Worm (Caenorhabditis elegans) whole organism, L4/young adult: ENCODE data around the gene AH9.3.

Source experiments
- W03F9.2 ChIP-seq: fragments of 150-350 bp; optimal IDR thresholded peaks from 2 replicates; lab custom pipeline; 2014; ENCODE audit warnings: missing biosample characterization, missing genetic modification characterization
- dao-5 ChIP-seq: sonication (generic microtip); optimal IDR thresholded peaks from 2 replicates; lab custom pipeline; 2016; ENCODE audit warnings: missing genotype, missing genetic modification characterization, moderate library complexity, missing compliant biosample characterization
- him-1 ChIP-seq: sonication (generic microtip); optimal IDR thresholded peaks from 2 replicates; lab custom pipeline; 2016; ENCODE audit warnings: missing genotype, missing genetic modification reagents, missing genetic modification characterization, missing compliant biosample characterization

Gene AH9.3

DNA sequence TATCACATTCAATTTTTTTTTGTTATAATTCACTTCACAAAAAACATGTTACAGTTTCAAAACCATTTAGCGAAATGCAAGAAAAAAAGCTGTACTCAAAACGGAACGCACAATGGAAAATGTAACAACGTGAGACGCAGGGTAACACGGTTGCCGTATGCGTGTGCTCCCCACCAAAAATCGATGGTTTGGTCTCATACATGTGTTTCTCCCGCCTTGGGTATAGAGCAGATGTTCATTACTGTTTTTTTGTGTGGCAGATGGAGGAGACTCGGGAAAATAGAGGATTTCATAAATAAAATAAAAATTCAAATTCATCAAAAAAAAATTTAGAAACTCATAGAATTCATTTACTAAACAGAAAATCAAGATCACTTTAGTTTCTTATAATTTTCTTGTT lies at the start of gene AH9.3:
Gene AH9.3 (minus strand): TSS at position 101 of the 400 bp plus-strand sequence.
- TF ChIP-seq dao-5 (tag; lab: Kevin White, UChicago) = no peak
- TF ChIP-seq W03F9.2 (tag; lab: Kevin White, UChicago) = no peak
- TF ChIP-seq him-1 (tag; lab: Kevin White, UChicago) = no peak

DNA sequence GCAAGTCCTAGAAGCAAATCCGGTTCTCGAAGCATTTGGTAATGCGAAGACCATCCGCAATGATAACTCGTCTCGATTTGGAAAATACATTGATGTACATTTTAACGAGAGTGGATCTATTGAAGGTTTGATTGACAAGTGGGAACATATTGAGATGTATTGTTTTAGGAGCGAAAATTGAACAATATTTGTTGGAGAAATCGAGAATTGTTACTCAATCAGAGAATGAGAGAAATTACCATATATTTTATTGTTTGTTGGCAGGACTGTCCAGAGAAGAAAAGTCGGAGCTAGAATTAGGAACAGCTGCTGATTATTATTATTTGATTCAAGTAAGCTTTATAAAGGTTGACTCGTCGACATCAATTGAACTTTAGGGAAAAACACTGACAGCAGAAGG lies 43.6 kb upstream of the AH9.3 start:
- TF ChIP-seq W03F9.2 (tag; lab: Kevin White, UChicago) (no peak), dao-5 (tag; lab: Kevin White, UChicago) (no peak), him-1 (tag; lab: Kevin White, UChicago) (no peak)

DNA sequence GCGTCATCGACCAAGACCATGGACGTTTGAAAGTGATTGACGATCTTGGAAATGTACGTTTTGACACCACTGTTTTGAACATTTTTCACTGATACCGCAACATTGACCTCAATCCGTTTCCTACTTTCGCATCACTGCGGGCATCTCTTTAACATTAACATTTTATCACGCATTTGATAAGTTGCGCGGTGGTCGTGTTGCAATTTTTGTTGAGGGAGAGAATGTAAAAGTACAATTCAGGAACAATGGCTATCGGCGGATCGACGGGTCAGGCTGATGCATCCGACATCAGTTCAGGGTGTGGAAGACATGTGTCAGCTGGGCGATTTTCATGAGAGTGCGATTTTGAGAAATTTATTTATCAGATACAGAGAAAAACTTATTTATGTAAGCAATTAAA lies 42.4 kb upstream of the AH9.3 start:
- TF ChIP-seq dao-5 (tag; lab: Kevin White, UChicago) = no peak
- no peak for TF ChIP-seq him-1 (tag; lab: Kevin White, UChicago)
- no peak for TF ChIP-seq W03F9.2 (tag; lab: Kevin White, UChicago)

DNA sequence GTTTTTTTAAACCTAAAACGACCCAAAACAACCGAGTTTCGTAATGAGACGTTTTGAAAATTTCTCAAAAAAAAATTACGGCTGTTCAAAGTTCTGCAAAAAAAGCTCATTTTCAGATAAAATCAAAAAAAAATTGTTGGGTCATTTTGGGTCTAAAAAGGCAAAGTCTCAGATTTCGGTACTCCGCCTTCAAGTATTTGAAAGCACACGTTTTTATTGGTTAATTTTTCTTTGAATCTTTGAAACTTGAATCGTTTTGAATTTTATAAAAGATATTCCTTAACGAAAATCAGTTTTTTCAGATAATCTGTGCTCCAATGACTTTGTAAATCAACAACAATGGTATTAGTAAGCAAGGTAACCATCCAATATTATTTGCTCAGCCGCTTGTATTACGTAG lies 41.9 kb upstream of the AH9.3 start, which contains the start of gene hum-6:
Gene hum-6 (plus strand): TSS at position 301 of the 400 bp plus-strand sequence.
- no peak for TF ChIP-seq W03F9.2 (tag; lab: Kevin White, UChicago)
- TF ChIP-seq dao-5 (tag; lab: Kevin White, UChicago) = no peak
- no peak for TF ChIP-seq him-1 (tag; lab: Kevin White, UChicago)

DNA sequence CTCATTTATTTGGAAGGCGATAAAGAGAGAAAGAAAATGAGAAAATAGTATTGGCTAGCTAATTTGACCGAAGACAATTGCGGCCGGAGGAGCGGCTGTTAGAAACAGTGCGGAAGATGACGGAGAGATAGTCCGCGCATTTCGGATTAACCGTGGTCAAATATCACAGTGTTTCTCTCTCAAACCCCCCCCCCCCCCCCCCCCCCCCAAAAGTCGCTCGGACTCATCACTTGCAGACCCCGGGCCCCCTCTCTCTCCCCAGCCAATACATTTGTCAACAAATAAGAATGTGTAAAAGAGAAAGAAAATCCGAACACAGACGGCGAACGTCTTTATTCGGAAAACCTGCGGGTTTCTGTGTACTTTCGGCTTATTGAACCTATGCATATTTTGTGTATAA lies 40.9 kb upstream of the AH9.3 start:
- TF ChIP-seq dao-5 (tag; lab: Kevin White, UChicago) (no peak), him-1 (tag; lab: Kevin White, UChicago) (no peak), W03F9.2 (tag; lab: Kevin White, UChicago) (no peak)

DNA sequence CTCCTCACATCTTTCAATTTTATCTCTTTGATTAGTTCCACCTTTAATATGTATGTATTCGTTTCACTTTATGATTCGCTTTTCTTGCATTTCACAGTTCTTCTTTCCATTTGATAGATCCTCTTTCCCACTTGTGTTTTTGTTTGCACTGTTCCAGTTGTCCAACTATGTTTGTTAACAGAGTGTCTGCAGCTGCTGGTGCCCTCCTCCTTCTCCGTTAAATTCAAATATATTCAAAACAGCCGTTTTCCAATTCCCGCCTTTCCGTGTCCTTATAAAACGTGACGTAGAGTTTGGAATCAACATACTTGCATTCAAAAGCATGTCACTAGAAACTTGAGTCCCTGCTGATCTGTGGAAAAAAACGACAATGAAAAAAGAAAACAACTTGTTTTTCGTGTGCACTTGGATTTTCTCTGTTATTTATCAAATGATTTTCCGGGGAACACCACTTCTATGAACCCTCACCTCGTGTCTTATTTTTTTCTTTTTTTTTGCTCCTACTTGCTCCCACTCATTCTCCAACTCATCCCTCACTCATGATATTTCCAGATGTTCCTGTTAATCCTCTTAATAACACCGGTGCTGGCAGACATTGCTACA lies 33.4 kb upstream of the AH9.3 start, which contains the start of gene T10H10.2:
Gene T10H10.2 (plus strand): TSS at position 553 of the 603 bp plus-strand sequence.
- TF ChIP-seq W03F9.2 (tag; lab: Kevin White, UChicago) (no peak), him-1 (tag; lab: Kevin White, UChicago) (no peak), dao-5 (tag; lab: Kevin White, UChicago) (no peak)

DNA sequence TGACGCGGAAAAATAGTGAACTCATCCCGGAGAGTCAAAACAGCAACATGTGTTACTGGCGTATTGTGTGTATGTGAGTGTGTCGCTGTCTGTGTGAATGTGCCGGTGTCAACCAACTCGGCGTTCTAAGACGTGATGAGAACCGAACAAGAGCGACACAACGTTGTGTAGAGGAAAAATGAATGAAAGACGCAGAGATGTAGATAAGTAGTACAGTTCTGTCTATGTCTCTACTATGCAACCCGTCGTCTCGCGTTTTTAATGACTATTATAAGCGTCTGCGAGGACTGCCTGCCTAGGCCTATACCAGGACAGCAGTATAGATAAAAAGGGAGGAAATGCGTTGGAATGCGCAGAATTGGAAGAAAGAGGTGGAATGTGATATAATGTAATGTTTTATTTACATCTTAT lies 27.1 kb upstream of the AH9.3 start:
- TF ChIP-seq him-1 (tag; lab: Kevin White, UChicago) (no peak), W03F9.2 (tag; lab: Kevin White, UChicago) (no peak), dao-5 (tag; lab: Kevin White, UChicago) (no peak)

DNA sequence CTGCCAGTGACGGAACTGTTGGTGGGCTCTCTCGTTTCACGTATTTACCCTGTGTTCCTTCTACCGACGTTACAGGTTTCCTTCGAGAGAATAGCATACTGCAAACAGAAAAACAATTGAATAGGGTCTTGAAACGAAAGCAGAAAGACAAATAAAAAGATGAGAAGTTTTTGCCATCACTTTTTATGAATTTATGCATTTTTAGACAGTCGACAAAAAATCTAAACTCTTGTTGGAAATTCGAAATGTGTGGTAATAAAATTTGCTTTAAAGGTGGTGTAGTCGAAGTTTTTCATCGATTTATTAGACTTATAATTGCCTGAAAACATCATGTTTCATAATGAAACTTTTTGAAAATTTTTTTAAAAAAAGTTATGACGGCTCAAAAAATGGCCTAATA lies 26.2 kb upstream of the AH9.3 start, which contains the start of gene sav-1:
Gene sav-1 (minus strand): TSS at position 101 of the 400 bp plus-strand sequence.
- no peak for TF ChIP-seq dao-5 (tag; lab: Kevin White, UChicago)
- TF ChIP-seq him-1 (tag; lab: Kevin White, UChicago) = no peak
- no peak for TF ChIP-seq W03F9.2 (tag; lab: Kevin White, UChicago)

DNA sequence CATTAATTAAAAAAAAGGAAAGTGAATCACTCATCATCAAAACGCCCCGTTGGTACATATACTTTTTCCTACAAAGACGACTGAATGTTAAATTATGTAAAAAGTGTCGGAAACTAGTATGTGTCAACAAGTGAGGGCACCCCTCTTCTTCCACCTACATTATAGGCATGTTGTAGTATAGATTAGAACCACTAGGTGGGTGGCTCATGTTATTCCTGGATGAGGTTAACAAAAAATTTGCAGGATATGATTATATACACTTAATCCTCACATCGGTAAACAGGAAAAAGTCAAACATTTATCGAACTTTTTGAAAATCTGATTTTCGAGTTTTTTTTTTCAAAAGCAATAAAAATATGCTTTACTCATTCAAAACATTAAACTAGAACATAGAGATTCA lies 15.1 kb upstream of the AH9.3 start:
- TF ChIP-seq W03F9.2 (tag; lab: Kevin White, UChicago) (no peak), dao-5 (tag; lab: Kevin White, UChicago) (no peak), him-1 (tag; lab: Kevin White, UChicago) (no peak)

DNA sequence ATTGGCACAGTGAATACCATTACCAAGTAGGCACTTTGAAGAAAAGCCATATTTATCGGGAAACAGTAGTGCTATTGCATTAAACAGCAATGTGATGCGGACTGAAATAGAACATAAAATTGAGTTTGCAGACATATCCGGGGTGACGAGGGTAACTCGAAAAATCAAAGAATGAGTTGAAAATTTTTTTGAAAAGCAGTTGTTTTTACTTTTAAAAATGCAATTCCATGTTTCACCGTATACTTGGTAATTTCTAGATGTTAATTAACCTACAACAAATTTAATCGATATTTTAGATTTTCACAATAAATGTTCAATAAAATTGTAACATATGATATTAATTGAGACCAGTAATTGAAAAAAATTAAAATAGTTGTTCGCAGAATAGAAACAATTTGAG lies 13.3 kb upstream of the AH9.3 start, which contains the start of gene AH9.4:
Gene AH9.4 (minus strand): TSS at position 101 of the 400 bp plus-strand sequence.
- TF ChIP-seq him-1 (tag; lab: Kevin White, UChicago) (no peak), W03F9.2 (tag; lab: Kevin White, UChicago) (no peak), dao-5 (tag; lab: Kevin White, UChicago) (no peak)

DNA sequence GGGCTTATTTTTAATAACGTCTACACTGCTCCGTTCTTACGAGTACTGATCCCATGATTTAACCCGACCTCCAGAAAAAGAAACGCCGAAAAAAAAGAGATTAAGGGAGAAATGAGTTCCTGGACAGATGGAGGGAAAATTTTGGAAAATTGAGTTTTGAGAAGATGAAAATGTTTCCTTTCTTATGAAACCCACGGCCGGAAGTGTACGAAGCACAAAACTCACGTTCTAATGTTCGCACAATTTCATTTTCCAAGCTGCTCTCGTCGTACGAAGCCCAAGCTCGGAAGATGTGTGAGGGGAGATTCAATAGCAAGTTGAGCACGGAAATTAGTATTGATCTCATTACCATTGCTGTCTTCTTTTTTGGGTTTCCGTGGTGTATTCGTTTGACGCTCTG lies 10.5 kb upstream of the AH9.3 start:
- no peak for TF ChIP-seq dao-5 (tag; lab: Kevin White, UChicago)
- TF ChIP-seq W03F9.2 (tag; lab: Kevin White, UChicago) = no peak
- no peak for TF ChIP-seq him-1 (tag; lab: Kevin White, UChicago)

DNA sequence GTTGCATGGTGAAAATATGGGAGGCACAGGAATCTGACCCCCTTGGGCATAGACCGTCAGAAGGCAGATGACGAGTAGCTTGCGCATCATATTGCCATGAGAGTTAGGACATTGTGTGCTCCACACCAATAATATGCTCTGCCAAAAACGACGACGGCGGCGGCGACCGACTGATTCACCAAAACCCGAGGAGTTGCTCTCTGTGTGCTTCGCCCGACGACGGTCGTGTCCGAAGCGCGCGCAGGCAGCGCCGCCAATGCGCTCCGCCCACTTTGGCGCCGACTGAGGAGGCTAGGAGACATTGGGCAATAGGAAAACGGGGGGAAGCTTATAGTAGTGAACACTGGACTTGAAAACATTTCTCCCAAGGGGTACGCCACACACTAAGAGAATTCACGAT lies 7.1 kb upstream of the AH9.3 start, which contains the start of gene AH9.6:
Gene AH9.6 (minus strand): TSS at position 183 of the 400 bp plus-strand sequence.
- TF ChIP-seq W03F9.2 (tag; lab: Kevin White, UChicago) = no peak
- no peak for TF ChIP-seq him-1 (tag; lab: Kevin White, UChicago)
- TF ChIP-seq dao-5 (tag; lab: Kevin White, UChicago) = no peak

DNA sequence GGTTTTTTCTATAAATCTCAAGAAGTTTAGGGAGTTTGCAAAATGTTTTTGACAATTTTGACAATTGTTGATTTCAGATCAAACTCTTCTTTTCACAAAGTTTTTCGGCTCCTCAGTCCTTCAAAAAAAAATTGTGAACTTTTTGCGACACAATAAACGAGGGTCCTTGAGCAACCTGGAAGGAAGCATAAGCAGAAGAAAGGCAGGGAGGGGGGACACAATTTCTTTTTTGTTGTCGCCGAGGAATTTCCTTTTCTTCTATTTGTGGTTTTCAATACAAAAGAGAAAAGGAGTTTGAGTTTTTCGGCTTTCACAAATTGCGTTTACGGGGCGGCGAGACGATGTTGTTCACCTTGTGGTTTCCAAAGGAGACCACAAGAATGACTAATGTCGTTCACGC lies 5.9 kb upstream of the AH9.3 start:
- TF ChIP-seq W03F9.2 (tag; lab: Kevin White, UChicago) (no peak), him-1 (tag; lab: Kevin White, UChicago) (no peak), dao-5 (tag; lab: Kevin White, UChicago) (no peak)

DNA sequence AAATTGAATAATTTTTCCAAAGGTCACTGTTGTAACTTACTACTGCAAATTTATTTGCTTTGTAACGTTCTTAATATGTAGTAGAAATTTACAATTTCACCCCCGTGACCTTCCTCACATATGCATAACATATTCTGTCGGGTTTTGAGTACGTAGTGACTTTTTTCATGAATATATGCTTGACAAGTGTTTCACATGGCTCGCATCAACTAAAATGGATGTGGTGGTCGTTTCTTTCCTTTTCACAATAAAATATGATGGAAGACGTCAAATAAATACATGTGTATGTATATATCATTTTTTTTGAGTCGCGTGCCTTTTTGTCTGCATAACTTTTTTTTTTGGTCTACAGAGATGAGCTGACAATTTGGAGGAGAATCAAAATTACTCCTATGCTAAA lies 5.5 kb upstream of the AH9.3 start:
- TF ChIP-seq him-1 (tag; lab: Kevin White, UChicago) (no peak), dao-5 (tag; lab: Kevin White, UChicago) (no peak), W03F9.2 (tag; lab: Kevin White, UChicago) (no peak)
